Worm (Caenorhabditis elegans): ENCODE results near the gene str-250.

The str-250 gene

ce11 chrV:13882192-13882591 lies 36.2 kb upstream of the str-250 start:
- peak; percentile 53; the same call in 1 of the 2 replicates for TF ChIP-seq unc-98 (GFP tag; IDR thresholded peaks at IDR 0.05)
- peak; percentile 11; the same call in 1 of the 2 replicates for TF ChIP-seq isw-1 (GFP tag; IDR thresholded peaks at IDR 0.05)

- no peak for TF ChIP-seq zip-4 (GFP tag; optimal IDR thresholded peaks at IDR 0.05)
- no peak for TF ChIP-seq nhr-28 (tag; optimal IDR thresholded peaks at IDR 0.05)
- no peak for TF ChIP-seq hpl-2 (GFP tag; optimal IDR thresholded peaks at IDR 0.05)
These were observed 31.1 kb upstream of the str-250 start, which contains the start of gene srsx-19 for ce11 chrV:13887358-13887757. TSS of gene srsx-19 (plus strand) at chrV:13887658.

ce11 chrV:13889516-13889915 lies 28.9 kb upstream of the str-250 start, which contains the start of gene spp-12:
TSS of gene spp-12 (plus strand) at chrV:13889816.
- TF ChIP-seq pqm-1 (tag; optimal IDR thresholded peaks at IDR 0.05): no peak
- no peak for TF ChIP-seq pax-3 (tag; optimal IDR thresholded peaks at IDR 0.05)
- no peak for TF ChIP-seq C16A3.4 (tag; optimal IDR thresholded peaks at IDR 0.05)
- TF ChIP-seq efl-1 (optimal IDR thresholded peaks at IDR 0.05): no peak
- TF ChIP-seq efl-1 (GFP tag; optimal IDR thresholded peaks at IDR 0.05 in 1 of 2): peak in 1 of 2 experiments; percentile 6
- TF ChIP-seq pag-3 (tag; optimal IDR thresholded peaks at IDR 0.05; ENCODE audit: borderline replicate concordance, insufficient read depth): no peak

ce11 chrV:13890473-13890872 lies 28.0 kb upstream of the str-250 start, which contains the start of gene lbp-8:
TSS of gene lbp-8 (plus strand) at chrV:13890773.
- TF ChIP-seq lin-35 (GFP tag; optimal IDR thresholded peaks at IDR 0.05) (no peak), ztf-11 (tag; optimal IDR thresholded peaks at IDR 0.05) (no peak), sptf-1 (tag; optimal IDR thresholded peaks at IDR 0.05) (no peak), nhr-237 (tag; optimal IDR thresholded peaks at IDR 0.05) (no peak), zag-1 (tag; optimal IDR thresholded peaks at IDR 0.05) (no peak), nhr-11 (tag; optimal IDR thresholded peaks at IDR 0.05) (no peak), nhr-19 (GFP tag; conservative IDR thresholded peaks at IDR 0.05) (no peak), swsn-7 (tag; optimal IDR thresholded peaks at IDR 0.05) (no peak), zip-4 (GFP tag; optimal IDR thresholded peaks at IDR 0.05) (no peak), rnt-1 (tag; optimal IDR thresholded peaks at IDR 0.05) (no peak), unc-30 (tag; optimal IDR thresholded peaks at IDR 0.05) (no peak), dsc-1 (tag; optimal IDR thresholded peaks at IDR 0.05) (no peak)

- TF ChIP-seq C04F5.9 (tag; optimal IDR thresholded peaks at IDR 0.05) (no peak), zag-1 (tag; optimal IDR thresholded peaks at IDR 0.05) (no peak), nhr-90 (tag; optimal IDR thresholded peaks at IDR 0.05; ENCODE audit: poor library complexity) (no peak), irx-1 (tag; optimal IDR thresholded peaks at IDR 0.05) (no peak), rnt-1 (tag; optimal IDR thresholded peaks at IDR 0.05) (no peak), egl-27 (tag; optimal IDR thresholded peaks at IDR 0.05) (no peak), grh-1 (GFP tag; IDR thresholded peaks at IDR 0.05) (no peak), lin-15B (tag; optimal IDR thresholded peaks at IDR 0.05) (no peak), elt-2 (tag; optimal IDR thresholded peaks at IDR 0.05) (peak; percentile 59), aly-2 (tag; optimal IDR thresholded peaks at IDR 0.05) (no peak), skn-1 (tag; optimal IDR thresholded peaks at IDR 0.05) (no peak), mep-1 (tag; optimal IDR thresholded peaks at IDR 0.05) (no peak), C16A3.4 (tag; optimal IDR thresholded peaks at IDR 0.05) (no peak), sox-4 (tag; optimal IDR thresholded peaks at IDR 0.05) (no peak), Y116A8C.19 (tag; optimal IDR thresholded peaks at IDR 0.05; ENCODE audit: borderline replicate concordance) (no peak), nhr-71 (tag; optimal IDR thresholded peaks at IDR 0.05) (peak; percentile 40), mdl-1 (tag; optimal IDR thresholded peaks at IDR 0.05) (no peak), aha-1 (tag; optimal IDR thresholded peaks at IDR 0.05) (no peak), pag-3 (tag; optimal IDR thresholded peaks at IDR 0.05; ENCODE audit: borderline replicate concordance, insufficient read depth) (no peak), nhr-19 (GFP tag; conservative IDR thresholded peaks at IDR 0.05) (0 out of 2 replicates have a peak, but pooled peaks have one; percentile 13), tbx-2 (tag; optimal IDR thresholded peaks at IDR 0.05) (no peak), ama-1 (optimal IDR thresholded peaks at IDR 0.05) (no peak), nhr-85 (tag) (peak; percentile 63), dsc-1 (tag; optimal IDR thresholded peaks at IDR 0.05) (no peak), egl-13 (tag; optimal IDR thresholded peaks at IDR 0.05) (no peak), lin-39 (tag; optimal IDR thresholded peaks at IDR 0.05) (no peak), nhr-20 (tag; optimal IDR thresholded peaks at IDR 0.05) (peak; percentile 33), unc-98 (GFP tag; IDR thresholded peaks at IDR 0.05) (no peak), sptf-1 (tag; optimal IDR thresholded peaks at IDR 0.05) (no peak), hlh-17 (GFP tag; optimal IDR thresholded peaks at IDR 0.05; ENCODE audit: borderline replicate concordance) (no peak), dpl-1 (GFP tag; optimal IDR thresholded peaks at IDR 0.05) (no peak)
These were observed 27.0 kb upstream of the str-250 start for ce11 chrV:13891489-13891888.

Data from whole organism, L1 larva.